Worm (Caenorhabditis elegans): Measurements from ENCODE around the gene Y45F10D.6.

Gene Y45F10D.6

DNA sequence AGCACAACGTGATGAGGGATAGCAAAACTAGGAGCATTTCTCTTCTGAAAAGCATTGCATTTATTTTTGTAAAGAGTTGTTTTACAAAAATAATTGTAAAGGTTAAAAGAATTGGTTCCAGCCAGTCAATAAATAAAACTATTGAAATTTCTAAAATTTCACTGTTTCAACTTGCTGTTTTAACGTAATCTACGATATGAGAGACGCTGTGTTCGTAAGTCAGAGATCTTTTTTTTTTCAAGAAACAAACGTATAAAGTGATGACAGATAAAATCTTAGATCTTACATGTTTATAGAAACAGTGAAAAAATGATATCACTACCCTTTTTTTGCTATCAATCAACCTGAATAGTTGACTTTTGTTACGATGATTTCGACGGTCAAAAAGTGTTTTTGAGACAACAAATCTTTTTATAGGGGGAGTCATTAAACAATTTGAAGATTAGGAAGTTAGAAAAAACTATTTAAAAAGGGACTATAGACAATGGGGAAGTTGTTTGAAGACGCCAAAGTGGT is at the start of gene Y45F10D.6:
TSS of gene Y45F10D.6 (minus strand) at position 51 of the 516 bp plus-strand sequence.
- TF ChIP-seq F37D6.2 (tag; optimal IDR thresholded peaks at IDR 0.05) (no peak), skn-1 (tag; optimal IDR thresholded peaks at IDR 0.05) (no peak), mdl-1 (tag; optimal IDR thresholded peaks at IDR 0.05) (no peak), nhr-102 (tag; optimal IDR thresholded peaks at IDR 0.05) (no peak), dve-1 (tag; optimal IDR thresholded peaks at IDR 0.05; ENCODE audit: insufficient read depth) (no peak), tra-1 (GFP tag; IDR thresholded peaks at IDR 0.05) (no peak)

ce11 chrIV:13838296-13838695 is 40.6 kb upstream of the Y45F10D.6 start:
- TF ChIP-seq snpc-1.2 (GFP tag; IDR thresholded peaks at IDR 0.05) (peak; percentile 74), nhr-10 (tag; optimal IDR thresholded peaks at IDR 0.05) (no peak), cey-2 (tag; optimal IDR thresholded peaks at IDR 0.05; ENCODE audit: borderline replicate concordance, insufficient read depth) (no peak), pha-4 (GFP tag; IDR thresholded peaks at IDR 0.05) (no peak), pha-4 (tag; optimal IDR thresholded peaks at IDR 0.05) (no peak), ctbp-1 (GFP tag; IDR thresholded peaks at IDR 0.05) (no peak), spr-1 (tag; optimal IDR thresholded peaks at IDR 0.05) (no peak)

ce11 chrIV:13836290-13836689 is 38.6 kb upstream of the Y45F10D.6 start, which contains the start of gene H08M01.1:
Gene H08M01.1, minus strand, starts transcription at chrIV:13836390.
- no peak for TF ChIP-seq ctbp-1 (GFP tag; IDR thresholded peaks at IDR 0.05)
- TF ChIP-seq php-3 (GFP tag; IDR thresholded peaks at IDR 0.05), result no peak
- TF ChIP-seq nhr-76 (tag; optimal IDR thresholded peaks at IDR 0.05), result no peak
- TF ChIP-seq T26A8.4 (GFP tag; IDR thresholded peaks at IDR 0.05), result no peak
- TF ChIP-seq ztf-11 (tag; optimal IDR thresholded peaks at IDR 0.05), result no peak
- no peak for TF ChIP-seq tra-1 (GFP tag; IDR thresholded peaks at IDR 0.05)
- no peak for TF ChIP-seq set-16 (GFP tag; IDR thresholded peaks at IDR 0.05)
- TF ChIP-seq daf-19 (GFP tag; conservative IDR thresholded peaks at IDR 0.05), result no peak
- no peak for TF ChIP-seq zag-1 (tag; optimal IDR thresholded peaks at IDR 0.05)

DNA sequence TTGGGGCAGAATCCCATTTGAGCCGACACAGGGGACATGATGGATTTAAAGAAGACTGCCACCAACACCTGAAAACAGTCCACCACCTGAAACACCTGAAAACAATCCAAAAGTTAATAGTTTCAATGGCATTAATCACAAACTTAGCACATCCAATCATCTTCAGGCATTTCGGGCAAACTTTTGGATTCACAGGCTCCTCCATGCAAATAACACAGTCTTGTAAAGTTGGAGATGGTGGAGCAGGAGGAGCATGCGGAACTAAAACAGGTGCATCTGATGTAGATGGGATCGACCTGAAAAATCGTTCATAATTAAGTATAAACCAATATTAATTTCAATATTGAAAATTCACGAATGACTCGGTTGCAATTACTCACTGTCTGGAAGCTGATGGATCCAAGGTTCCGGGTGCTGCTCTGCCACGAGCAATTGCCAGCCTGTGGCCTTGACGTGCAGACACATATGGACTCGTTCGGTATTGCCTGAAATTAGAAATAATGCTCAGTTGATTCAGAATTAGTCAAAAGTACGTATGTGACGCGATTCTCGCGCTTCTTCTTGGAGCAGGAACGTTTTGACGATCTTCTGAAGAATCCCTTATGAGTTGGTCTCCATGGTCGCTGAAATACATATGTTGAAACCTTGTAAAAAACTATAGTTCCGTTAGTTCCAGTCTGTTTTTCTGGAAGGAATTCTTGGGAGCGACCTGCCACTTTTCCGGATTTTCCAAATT is 36.9 kb upstream of the Y45F10D.6 start:
- TF ChIP-seq fkh-10 (GFP tag; optimal IDR thresholded peaks at IDR 0.05) (no peak), aha-1 (tag) (peak; percentile 96)

DNA sequence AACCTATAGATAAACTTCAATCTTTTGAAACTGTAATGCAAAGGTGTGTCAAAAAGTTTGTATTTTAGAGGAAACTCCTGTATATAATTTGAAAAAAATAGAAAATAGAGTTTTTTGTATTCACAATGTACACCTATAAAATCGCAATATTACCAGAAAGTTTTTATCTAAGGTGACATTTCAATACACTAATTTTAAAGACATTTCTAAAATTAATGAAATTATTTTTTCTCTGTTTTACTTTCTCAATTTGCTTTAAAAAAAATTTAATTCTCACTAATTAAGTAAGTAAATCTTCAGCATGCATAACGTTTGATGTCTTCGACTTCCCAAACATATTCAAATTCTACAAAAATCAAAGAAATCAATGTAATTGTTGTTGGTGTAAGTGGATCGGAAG is 29.9 kb upstream of the Y45F10D.6 start, which contains the start of gene rga-5:
TSS of gene rga-5 (plus strand) at position 301 of the 400 bp plus-strand sequence.
- TF ChIP-seq daf-19 (GFP tag; conservative IDR thresholded peaks at IDR 0.05) (no peak), T20F7.1 (GFP tag; optimal IDR thresholded peaks at IDR 0.05) (no peak), lin-1 (GFP tag; IDR thresholded peaks at IDR 0.05) (no peak), lin-38 (GFP tag; IDR thresholded peaks at IDR 0.05) (no peak), dmd-9 (GFP tag; IDR thresholded peaks at IDR 0.05) (no peak), nhr-76 (tag; optimal IDR thresholded peaks at IDR 0.05) (no peak), mep-1 (tag; optimal IDR thresholded peaks at IDR 0.05) (no peak), tag-97 (GFP tag; IDR thresholded peaks at IDR 0.05) (no peak), dve-1 (tag; optimal IDR thresholded peaks at IDR 0.05; ENCODE audit: insufficient read depth) (no peak), tra-1 (GFP tag; IDR thresholded peaks at IDR 0.05) (no peak), zfp-2 (tag; optimal IDR thresholded peaks at IDR 0.05) (no peak), pha-4 (GFP tag; IDR thresholded peaks at IDR 0.05) (no peak), pha-4 (tag; optimal IDR thresholded peaks at IDR 0.05) (no peak), lin-39 (tag; optimal IDR thresholded peaks at IDR 0.05) (no peak), F44E2.7 (GFP tag; IDR thresholded peaks at IDR 0.05) (no peak)
